Worm (Caenorhabditis elegans) whole organism, early embryonic: ENCODE data around the gene spr-3.

Experiments used
- B0310.2 ChIP-seq: sonication (generic microtip); optimal IDR thresholded peaks from 2 replicates; lab custom pipeline; 2016; ENCODE audit warnings: mild to moderate bottlenecking, missing genetic modification characterization, missing compliant biosample characterization
- F13C5.2 ChIP-seq: sonication (generic microtip); optimal IDR thresholded peaks from 2 replicates; lab custom pipeline; 2017; ENCODE audit warnings: mild to moderate bottlenecking, missing genetic modification characterization, inconsistent platforms, missing compliant biosample characterization
- aly-1 ChIP-seq: sonication (generic microtip); optimal IDR thresholded peaks from 2 replicates; lab custom pipeline; 2016; ENCODE audit warnings: missing genetic modification characterization, missing compliant biosample characterization
- ama-1 ChIP-seq: fragments of 150-350 bp; optimal IDR thresholded peaks from 2 replicates; lab custom pipeline; 2014
- ceh-13 ChIP-seq: fragments of 200-800 bp; sonication (Bioruptor generic); optimal IDR thresholded peaks from 2 replicates; lab custom pipeline; 2018; ENCODE audit warnings: mild to moderate bottlenecking, missing genetic modification characterization, missing compliant biosample characterization
- ceh-36 ChIP-seq: sonication (generic microtip); optimal IDR thresholded peaks from 2 replicates; lab custom pipeline; 2016; ENCODE audit warnings: missing genetic modification characterization, inconsistent platforms, missing compliant biosample characterization
- ets-7 ChIP-seq: sonication (generic microtip); optimal IDR thresholded peaks from 2 replicates; lab custom pipeline; 2016; ENCODE audit warnings: missing genotype, missing genetic modification characterization, missing compliant biosample characterization
- flt-1 ChIP-seq: fragments of 200-800 bp; sonication (Bioruptor generic); IDR thresholded peaks from 2 replicates; pipeline ENCODE4 v1.3.6; 2022; ENCODE audit warnings: missing genetic modification characterization, missing compliant biosample characterization
- hmbx-1 ChIP-seq: sonication (generic microtip); optimal IDR thresholded peaks from 2 replicates; lab custom pipeline; 2016; ENCODE audit warnings: mild to moderate bottlenecking, missing genetic modification characterization, missing compliant biosample characterization
- hmg-4 ChIP-seq: fragments of 200-800 bp; sonication (Bioruptor generic); optimal IDR thresholded peaks from 2 replicates; lab custom pipeline; 2018; ENCODE audit warnings: mild to moderate bottlenecking, missing genetic modification characterization, missing compliant biosample characterization
- hnd-1 ChIP-seq: sonication (generic microtip); optimal IDR thresholded peaks from 2 replicates; lab custom pipeline; 2016; ENCODE audit warnings: missing genetic modification characterization, missing compliant biosample characterization
- pes-1 ChIP-seq: fragments of 200-800 bp; sonication (Bioruptor generic); IDR thresholded peaks from 2 replicates; pipeline ENCODE4 v1.3.6; 2022; ENCODE audit warnings: missing genetic modification reagents, missing genetic modification characterization, missing compliant biosample characterization
- scrt-1 ChIP-seq: fragments of 200-800 bp; sonication (Bioruptor generic); IDR thresholded peaks from 2 replicates; pipeline ENCODE4 v1.3.6; 2022; ENCODE audit warnings: missing genetic modification characterization, missing compliant biosample characterization
- sea-1 ChIP-seq: fragments of 200-800 bp; sonication (Bioruptor generic); conservative IDR thresholded peaks from 2 replicates; pipeline ENCODE4 v1.3.6; 2022; ENCODE audit warnings: missing genetic modification characterization, missing compliant biosample characterization
- tbx-11 ChIP-seq: fragments of 200-800 bp; sonication (Bioruptor generic); IDR thresholded peaks from 2 replicates; pipeline ENCODE4 v1.3.6; 2022; ENCODE audit warnings: missing genetic modification characterization, missing compliant biosample characterization
- tbx-37 ChIP-seq: fragments of 200-800 bp; sonication (Bioruptor generic); conservative IDR thresholded peaks from 2 replicates; pipeline ENCODE4 v1.3.6; 2022; ENCODE audit warnings: missing genetic modification reagents, missing genetic modification characterization, missing compliant biosample characterization
- tra-4 ChIP-seq: sonication (generic microtip); optimal IDR thresholded peaks from 2 replicates; lab custom pipeline; 2017; ENCODE audit warnings: missing genetic modification characterization, missing compliant biosample characterization

spr-3 gene

DNA sequence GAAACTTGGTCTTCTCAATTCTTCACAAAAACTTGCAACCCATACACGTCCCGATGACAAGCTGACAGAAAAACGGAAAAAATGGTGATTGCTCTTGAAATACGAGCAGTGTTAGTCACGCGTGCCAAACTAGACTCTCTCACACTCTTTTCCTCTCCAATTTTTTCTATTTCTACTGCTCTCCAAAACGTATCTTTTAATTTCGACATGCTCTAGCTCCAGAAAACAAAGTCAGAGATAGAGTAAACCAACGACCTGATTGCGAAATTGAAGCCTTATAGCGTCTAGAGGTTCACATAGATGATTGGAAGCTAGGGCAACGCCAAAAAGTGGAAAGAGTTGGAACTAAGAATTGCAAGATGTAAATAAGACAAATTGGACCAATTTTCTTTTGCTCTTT is 23.5 kb upstream of the spr-3 start:
- no peak for TF ChIP-seq hmbx-1 (tag; lab: Kevin White, UChicago)
- no peak for TF ChIP-seq pes-1 (GFP tag; lab: Robert Waterston, UW)
- TF ChIP-seq ceh-13 (GFP tag; lab: Kevin White, UChicago): no peak
- no peak for TF ChIP-seq hmg-4 (GFP tag; lab: Kevin White, UChicago)
- TF ChIP-seq sea-1 (GFP tag; lab: Robert Waterston, UW): no peak
- no peak for TF ChIP-seq hnd-1 (tag; lab: Kevin White, UChicago)
- TF ChIP-seq ama-1 (lab: Kevin White, UChicago): no peak
- no peak for TF ChIP-seq F13C5.2 (tag; lab: Kevin White, UChicago)
- TF ChIP-seq B0310.2 (tag; lab: Kevin White, UChicago): no peak
- TF ChIP-seq tbx-11: no peak
- no peak for TF ChIP-seq aly-1 (tag; lab: Kevin White, UChicago)
- no peak for TF ChIP-seq tbx-37 (GFP tag; lab: Robert Waterston, UW)
- TF ChIP-seq scrt-1 (GFP tag; lab: Robert Waterston, UW): no peak

DNA sequence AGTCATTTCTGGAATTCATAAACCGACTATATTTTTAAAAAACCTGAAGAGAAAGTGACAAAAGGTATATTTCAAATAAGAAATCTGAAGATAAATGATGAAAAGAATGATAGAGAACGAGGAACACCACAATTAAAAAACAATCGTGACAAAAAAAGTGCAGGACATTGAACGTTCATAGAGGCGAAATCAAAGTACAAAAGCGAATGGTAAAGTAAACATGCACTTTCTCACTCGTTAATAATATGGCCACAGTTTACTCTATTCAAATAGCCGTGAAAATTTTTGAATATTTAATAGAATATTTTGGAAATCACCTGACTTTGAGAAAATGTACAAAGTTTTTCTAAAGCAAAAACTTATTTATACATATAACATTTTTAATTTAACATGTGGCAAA is 21.7 kb upstream of the spr-3 start, which contains the start of gene F46H6.5:
TSS of gene F46H6.5 (minus strand) at position 10 of the 400 bp plus-strand sequence.
- TF ChIP-seq F13C5.2 (tag; lab: Kevin White, UChicago) (no peak), scrt-1 (GFP tag; lab: Robert Waterston, UW) (no peak), ama-1 (lab: Kevin White, UChicago) (no peak)

DNA sequence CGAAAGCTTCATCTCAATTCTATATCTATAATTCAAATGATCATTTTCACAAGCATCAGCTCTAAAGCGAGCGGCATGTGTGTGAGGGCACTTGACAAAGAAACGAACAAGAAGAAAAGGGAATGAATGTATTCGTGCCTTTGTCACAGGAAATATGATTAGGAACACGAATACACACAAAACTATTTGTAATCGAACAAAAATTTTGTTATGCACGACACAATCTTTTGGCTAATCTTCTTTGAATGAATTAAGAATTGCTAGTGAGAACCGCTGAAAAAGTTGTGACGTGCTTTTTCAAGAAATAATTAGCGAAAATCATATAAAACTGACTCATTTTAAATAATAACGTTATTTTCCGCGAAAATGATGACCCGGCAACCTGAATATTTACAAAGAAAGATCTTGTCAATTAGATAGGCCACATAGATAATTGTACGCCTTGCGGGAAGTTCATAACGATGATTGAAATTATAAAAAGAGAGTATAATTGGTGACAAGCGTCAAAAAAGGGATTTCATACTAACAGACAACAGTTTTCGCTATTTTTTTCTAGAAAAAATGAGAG is 20.4 kb upstream of the spr-3 start:
- TF ChIP-seq aly-1 (tag; lab: Kevin White, UChicago) (no peak), tbx-37 (GFP tag; lab: Robert Waterston, UW) (no peak), ets-7 (no peak), pes-1 (GFP tag; lab: Robert Waterston, UW) (no peak), hnd-1 (tag; lab: Kevin White, UChicago) (no peak), F13C5.2 (tag; lab: Kevin White, UChicago) (no peak), tra-4 (tag; lab: Kevin White, UChicago) (no peak), B0310.2 (tag; lab: Kevin White, UChicago) (no peak), hmg-4 (GFP tag; lab: Kevin White, UChicago) (no peak), ceh-13 (GFP tag; lab: Kevin White, UChicago) (no peak), flt-1 (no peak)

DNA sequence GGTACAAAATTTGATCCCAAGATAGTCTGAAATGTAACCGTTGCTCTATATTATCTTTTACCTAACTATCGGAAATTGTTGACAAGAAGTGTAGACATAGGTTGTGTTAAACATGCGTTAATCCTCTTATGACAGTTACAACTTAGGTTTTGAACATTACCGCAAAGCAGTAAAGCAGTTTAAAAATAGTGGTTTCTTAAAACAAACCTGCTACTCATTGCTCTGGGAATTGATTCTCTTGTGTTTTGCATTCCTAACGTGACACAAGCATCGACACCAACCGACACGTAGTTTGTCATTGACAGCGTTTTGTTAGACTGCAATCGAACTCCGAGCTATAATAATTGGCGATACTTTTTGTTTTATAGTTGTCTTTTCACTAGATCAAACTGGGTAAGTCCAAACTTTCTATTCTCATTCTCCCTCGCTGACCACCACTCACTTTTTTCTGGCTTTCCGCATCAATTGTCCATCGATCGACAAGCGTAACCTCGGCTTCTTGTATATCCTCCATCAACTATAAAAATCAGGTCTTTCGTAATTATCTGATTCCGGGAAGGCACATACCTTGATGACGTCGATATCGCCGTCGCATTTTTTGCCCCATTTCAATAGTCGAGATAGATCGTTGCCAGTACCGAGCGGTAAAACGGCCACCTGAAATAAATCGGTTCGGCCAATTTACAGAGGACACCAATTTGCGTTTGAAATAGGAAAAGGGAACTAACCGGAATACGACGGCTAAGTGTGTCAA is 17.9 kb upstream of the spr-3 start:
- TF ChIP-seq sea-1 (GFP tag; lab: Robert Waterston, UW): no peak
- TF ChIP-seq pes-1 (GFP tag; lab: Robert Waterston, UW): no peak
- no peak for TF ChIP-seq tra-4 (tag; lab: Kevin White, UChicago)

DNA sequence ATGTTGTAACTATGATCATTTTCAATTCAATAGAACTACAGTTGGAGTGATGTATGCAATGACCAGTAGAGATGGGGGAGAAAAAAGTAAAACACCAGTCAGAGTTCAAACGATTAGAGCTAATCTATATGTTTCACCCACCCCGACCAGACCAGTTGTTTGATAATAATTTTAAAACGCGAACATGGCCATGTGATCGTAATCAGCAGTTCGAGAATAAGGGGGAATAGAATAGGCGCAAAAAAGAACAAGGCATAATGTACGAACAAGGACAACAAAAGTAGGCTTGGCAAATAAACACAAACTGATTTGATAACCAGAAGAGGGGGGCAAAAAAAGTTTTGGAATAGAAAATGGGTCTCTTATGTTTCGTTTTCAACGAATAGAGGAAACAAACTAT is 15.8 kb upstream of the spr-3 start:
- TF ChIP-seq flt-1: no peak
- TF ChIP-seq F13C5.2 (tag; lab: Kevin White, UChicago): no peak
- no peak for TF ChIP-seq tbx-11
- TF ChIP-seq hmg-4 (GFP tag; lab: Kevin White, UChicago): no peak
- no peak for TF ChIP-seq tbx-37 (GFP tag; lab: Robert Waterston, UW)
- TF ChIP-seq hnd-1 (tag; lab: Kevin White, UChicago): no peak
- TF ChIP-seq ceh-36 (tag; lab: Kevin White, UChicago): no peak
- TF ChIP-seq B0310.2 (tag; lab: Kevin White, UChicago): no peak
- TF ChIP-seq pes-1 (GFP tag; lab: Robert Waterston, UW): no peak
- no peak for TF ChIP-seq sea-1 (GFP tag; lab: Robert Waterston, UW)
- TF ChIP-seq ets-7: no peak

DNA sequence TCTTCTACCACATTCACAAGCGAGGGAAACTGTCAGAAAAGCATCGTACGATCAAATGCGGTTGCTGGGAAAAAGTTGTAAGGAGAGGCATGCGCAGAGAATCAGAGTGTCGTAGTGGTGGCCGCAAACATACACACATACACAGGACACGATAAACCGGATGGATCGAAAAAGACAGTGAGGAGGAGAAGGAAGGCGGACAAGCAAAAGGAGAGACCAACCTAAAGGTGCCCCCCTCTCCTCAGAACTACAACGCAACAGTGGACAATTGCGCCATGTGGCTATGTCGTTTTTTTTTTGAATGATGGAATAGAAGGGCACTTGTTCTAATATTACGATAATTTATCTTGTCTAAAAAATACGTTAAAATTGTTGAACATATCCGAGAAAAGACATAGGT is 15.4 kb upstream of the spr-3 start:
- TF ChIP-seq pes-1 (GFP tag; lab: Robert Waterston, UW): no peak
- TF ChIP-seq F13C5.2 (tag; lab: Kevin White, UChicago): no peak
- no peak for TF ChIP-seq flt-1
- peak; percentile 77 for TF ChIP-seq hmg-4 (GFP tag; lab: Kevin White, UChicago)

DNA sequence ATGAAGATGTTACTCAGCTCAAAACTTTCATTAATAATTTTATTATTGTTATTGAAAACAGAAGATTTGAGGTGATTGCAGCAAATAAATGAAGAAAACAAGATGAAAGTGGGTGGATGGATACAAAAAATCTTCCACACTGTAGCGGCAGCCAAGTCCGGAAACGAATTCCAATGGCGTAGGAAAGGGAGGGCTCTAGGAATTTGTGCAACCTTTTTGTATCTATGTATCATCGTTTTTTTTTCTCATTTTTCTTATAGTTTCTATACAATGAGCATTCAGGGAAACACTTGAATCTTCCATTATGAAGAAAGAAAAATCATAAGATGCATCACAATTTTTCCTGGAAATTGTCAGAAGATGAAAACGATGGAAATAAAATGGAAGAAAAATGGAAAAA is 13.4 kb upstream of the spr-3 start:
- no peak for TF ChIP-seq ama-1 (lab: Kevin White, UChicago)
- TF ChIP-seq ceh-13 (GFP tag; lab: Kevin White, UChicago): no peak
- TF ChIP-seq hmg-4 (GFP tag; lab: Kevin White, UChicago): no peak
- no peak for TF ChIP-seq aly-1 (tag; lab: Kevin White, UChicago)
- TF ChIP-seq hmbx-1 (tag; lab: Kevin White, UChicago): no peak
- TF ChIP-seq tra-4 (tag; lab: Kevin White, UChicago): no peak
- no peak for TF ChIP-seq F13C5.2 (tag; lab: Kevin White, UChicago)

DNA sequence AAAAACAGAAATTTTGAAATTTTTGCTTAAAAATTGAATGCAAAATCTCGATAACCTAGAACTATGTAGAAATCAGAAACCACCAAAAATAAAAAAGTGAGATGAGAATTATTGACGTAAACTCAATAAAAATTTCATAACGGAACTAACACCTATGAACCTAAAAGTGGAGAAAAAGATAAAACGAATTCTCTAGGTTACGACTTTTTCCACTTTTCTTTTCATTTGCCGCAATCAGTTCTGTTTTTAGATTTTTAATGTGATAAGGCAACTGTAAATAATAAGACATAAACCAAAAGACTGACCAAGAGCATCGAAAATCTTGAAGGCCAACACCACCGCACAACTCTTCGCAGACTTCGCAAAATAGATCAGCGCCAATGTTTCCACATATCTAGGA is 11.9 kb upstream of the spr-3 start:
- no peak for TF ChIP-seq F13C5.2 (tag; lab: Kevin White, UChicago)
- TF ChIP-seq tbx-11: no peak
- TF ChIP-seq ama-1 (lab: Kevin White, UChicago): no peak
- TF ChIP-seq B0310.2 (tag; lab: Kevin White, UChicago): no peak
- no peak for TF ChIP-seq pes-1 (GFP tag; lab: Robert Waterston, UW)
- no peak for TF ChIP-seq aly-1 (tag; lab: Kevin White, UChicago)
- no peak for TF ChIP-seq ceh-36 (tag; lab: Kevin White, UChicago)
- TF ChIP-seq flt-1: no peak
- TF ChIP-seq ets-7: no peak
- TF ChIP-seq sea-1 (GFP tag; lab: Robert Waterston, UW): no peak
- no peak for TF ChIP-seq scrt-1 (GFP tag; lab: Robert Waterston, UW)
- TF ChIP-seq hmbx-1 (tag; lab: Kevin White, UChicago): no peak
- TF ChIP-seq tra-4 (tag; lab: Kevin White, UChicago): no peak
- TF ChIP-seq hnd-1 (tag; lab: Kevin White, UChicago): no peak
- TF ChIP-seq tbx-37 (GFP tag; lab: Robert Waterston, UW): no peak
- TF ChIP-seq ceh-13 (GFP tag; lab: Kevin White, UChicago): no peak
- TF ChIP-seq hmg-4 (GFP tag; lab: Kevin White, UChicago): no peak
